Worm (Caenorhabditis elegans) whole organism, L4/young adult: ENCODE results near the gene F57A10.4.

Experiments used
- W03F9.2 ChIP-seq: fragments of 150-350 bp; optimal IDR thresholded peaks from 2 replicates; lab custom pipeline; 2014; ENCODE audit warnings: missing biosample characterization, missing genetic modification characterization
- him-1 ChIP-seq: sonication (generic microtip); optimal IDR thresholded peaks from 2 replicates; lab custom pipeline; 2016; ENCODE audit warnings: missing genotype, missing genetic modification reagents, missing genetic modification characterization, missing compliant biosample characterization

DNA sequence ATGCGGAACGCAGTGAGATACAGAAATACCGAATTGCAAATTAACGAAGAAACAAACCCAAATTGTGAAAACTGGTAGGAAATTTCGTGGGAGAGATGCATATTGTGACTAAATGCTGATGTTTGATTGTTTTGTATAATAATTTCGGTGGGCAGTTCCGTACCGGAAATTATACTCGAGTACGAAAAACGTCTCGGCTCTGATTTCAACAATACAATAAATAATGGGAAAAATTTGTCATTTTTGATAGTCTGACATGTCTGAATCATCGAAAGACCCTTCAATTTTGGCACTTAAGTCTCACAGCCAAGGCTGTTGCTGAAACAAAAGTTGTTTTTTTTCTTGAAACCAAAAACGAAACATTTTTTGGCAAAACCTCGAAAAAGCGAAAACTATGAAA is 17.2 kb upstream of the F57A10.4 start, which contains the start of gene str-43:
- TF ChIP-seq W03F9.2 (tag; lab: Kevin White, UChicago) (no peak), him-1 (tag; lab: Kevin White, UChicago) (no peak)
